In genomic region chr3R:16099268-16100240, dm6 we compare ENCODE assay signal across 1 fruit fly cellular context.
TF ChIP-seq lines count a peak whose summit lies in the region.

No protein-coding gene starts in this region.

TF ChIP-seq in whole organism, embryonic, 481 proteins besides CTCF, POLR2A, EP300 and RAD21 (continued from another document and continues in another):
- TF ChIP-seq run (tag; optimal IDR thresholded peaks at IDR 0.05; lab: Kevin White, UChicago) (no peak), CG8281 (tag; optimal IDR thresholded peaks at IDR 0.05; lab: Kevin White, UChicago) (no peak), MESR4 (GFP tag; optimal IDR thresholded peaks at IDR 0.05; lab: Kevin White, UChicago) (peak; percentile 81), Atf-2 (GFP tag; optimal IDR thresholded peaks at IDR 0.05; lab: Kevin White, UChicago) (no peak), lov (optimal IDR thresholded peaks at IDR 0.05; lab: Kevin White, UChicago) (no peak), lov (GFP tag; IDR thresholded peaks at IDR 0.05; lab: Robert Waterston, UW) (no peak), CG6854 (GFP tag; optimal IDR thresholded peaks at IDR 0.05; lab: Kevin White, UChicago) (no peak), CG6765 (GFP tag; optimal IDR thresholded peaks at IDR 0.05; lab: Kevin White, UChicago) (no peak), C15 (GFP tag; IDR thresholded peaks at IDR 0.05; lab: Robert Waterston, UW) (no peak), CG6813 (GFP tag; optimal IDR thresholded peaks at IDR 0.05; lab: Kevin White, UChicago) (no peak), CG11398 (GFP tag; optimal IDR thresholded peaks at IDR 0.05; lab: Kevin White, UChicago) (no peak), MBD-R2 (GFP tag; IDR thresholded peaks at IDR 0.05; lab: Robert Waterston, UW) (peak; percentile 36), CG13296 (GFP tag; optimal IDR thresholded peaks at IDR 0.05; lab: Kevin White, UChicago) (no peak), CoRest (tag; optimal IDR thresholded peaks at IDR 0.05; lab: Kevin White, UChicago) (no peak), ewg (GFP tag; optimal IDR thresholded peaks at IDR 0.05; lab: Kevin White, UChicago) (peak; percentile 75), lola (GFP tag; optimal IDR thresholded peaks at IDR 0.05; lab: Kevin White, UChicago) (peak in 2 of 3 experiments; percentile 13 to 90), CG12236 (GFP tag; optimal IDR thresholded peaks at IDR 0.05; lab: Kevin White, UChicago) (no peak), CG10431 (GFP tag; optimal IDR thresholded peaks at IDR 0.05; lab: Kevin White, UChicago) (no peak), CG6689 (GFP tag; IDR thresholded peaks at IDR 0.05; lab: Robert Waterston, UW) (no peak), sima (GFP tag; optimal IDR thresholded peaks at IDR 0.05; lab: Kevin White, UChicago) (no peak), exex (tag; optimal IDR thresholded peaks at IDR 0.05; lab: Kevin White, UChicago) (no peak), bowl (GFP tag; IDR thresholded peaks at IDR 0.05; lab: Robert Waterston, UW) (no peak), dati (GFP tag; IDR thresholded peaks at IDR 0.05; lab: Robert Waterston, UW) (no peak), eyg (GFP tag; optimal IDR thresholded peaks at IDR 0.05; lab: Kevin White, UChicago) (no peak), Scr (GFP tag; IDR thresholded peaks at IDR 0.05; lab: Robert Waterston, UW; ENCODE audit: partially characterized antibody) (0 out of 2 replicates have a peak, but pooled peaks have one; percentile 1), Oaz (GFP tag; IDR thresholded peaks at IDR 0.05; lab: Robert Waterston, UW) (no peak), zen (tag; optimal IDR thresholded peaks at IDR 0.05; lab: Kevin White, UChicago) (peak; percentile 84), trem (tag; optimal IDR thresholded peaks at IDR 0.05; lab: Kevin White, UChicago) (peak; percentile 34), CG17385 (GFP tag; optimal IDR thresholded peaks at IDR 0.05; lab: Kevin White, UChicago) (no peak), esg (GFP tag; conservative IDR thresholded peaks at IDR 0.05; lab: Robert Waterston, UW) (no peak), TFAM (GFP tag; optimal IDR thresholded peaks at IDR 0.05; lab: Kevin White, UChicago) (no peak), ara (GFP tag; IDR thresholded peaks at IDR 0.05; lab: Robert Waterston, UW) (no peak), slbo (GFP tag; IDR thresholded peaks at IDR 0.05; lab: Robert Waterston, UW) (no peak; the same call in 1 of the 2 replicates), CG2678 (tag; optimal IDR thresholded peaks at IDR 0.05; lab: Kevin White, UChicago) (no peak), CG17328 (GFP tag; IDR thresholded peaks at IDR 0.05; lab: Robert Waterston, UW) (peak; percentile 32; the same call in 1 of the 2 replicates), H2.0 (GFP tag; IDR thresholded peaks at IDR 0.05; lab: Robert Waterston, UW) (no peak), CG33213 (GFP tag; optimal IDR thresholded peaks at IDR 0.05; lab: Kevin White, UChicago) (no peak), psq (GFP tag; optimal IDR thresholded peaks at IDR 0.05; lab: Kevin White, UChicago) (no peak), dysf (GFP tag; IDR thresholded peaks at IDR 0.05; lab: Robert Waterston, UW) (0 out of 3 replicates have a peak, but pooled peaks have one; percentile 10), Oli (tag; optimal IDR thresholded peaks at IDR 0.05; lab: Kevin White, UChicago) (no peak), CG7372 (GFP tag; IDR thresholded peaks at IDR 0.05; lab: Robert Waterston, UW) (no peak), scrt (GFP tag; optimal IDR thresholded peaks at IDR 0.05; lab: Kevin White, UChicago) (peak; percentile 18), CG6683 (GFP tag; optimal IDR thresholded peaks at IDR 0.05; lab: Kevin White, UChicago) (no peak), az2 (GFP tag; optimal IDR thresholded peaks at IDR 0.05; lab: Kevin White, UChicago) (no peak), CG10209 (GFP tag; optimal IDR thresholded peaks at IDR 0.05; lab: Kevin White, UChicago) (no peak), unc-4 (GFP tag; IDR thresholded peaks at IDR 0.05; lab: Robert Waterston, UW; ENCODE audit: partially characterized antibody) (no peak; the same call in 1 of the 2 replicates), CG30020 (tag; optimal IDR thresholded peaks at IDR 0.05; lab: Kevin White, UChicago) (no peak), al (GFP tag; IDR thresholded peaks at IDR 0.05; lab: Robert Waterston, UW) (no peak), Asciz (GFP tag; optimal IDR thresholded peaks at IDR 0.05; lab: Kevin White, UChicago) (no peak), org-1 (GFP tag; optimal IDR thresholded peaks at IDR 0.05; lab: Kevin White, UChicago) (no peak), Hr78 (GFP tag; optimal IDR thresholded peaks at IDR 0.05; lab: Kevin White, UChicago) (peak; percentile 69 to 91), bsh (GFP tag; optimal IDR thresholded peaks at IDR 0.05; lab: Kevin White, UChicago) (peak in 1 of 2 experiments; percentile 12), Aef1 (GFP tag; IDR thresholded peaks at IDR 0.05; lab: Robert Waterston, UW) (peak; percentile 47), sqz (GFP tag; optimal IDR thresholded peaks at IDR 0.05; lab: Kevin White, UChicago) (no peak), h (optimal IDR thresholded peaks at IDR 0.05; lab: Kevin White, UChicago) (no peak), odd (GFP tag; optimal IDR thresholded peaks at IDR 0.05; lab: Kevin White, UChicago) (no peak), Dip2 (GFP tag; IDR thresholded peaks at IDR 0.05; lab: Robert Waterston, UW) (no peak), chif (GFP tag; optimal IDR thresholded peaks at IDR 0.05; lab: Kevin White, UChicago) (peak in 1 of 2 experiments; percentile 7), so (GFP tag; IDR thresholded peaks at IDR 0.05; lab: Robert Waterston, UW) (no peak), schlank (tag; optimal IDR thresholded peaks at IDR 0.05; lab: Kevin White, UChicago) (no peak), CG42726 (GFP tag; IDR thresholded peaks at IDR 0.05; lab: Robert Waterston, UW; ENCODE audit: partially characterized antibody) (peak; percentile 41; the same call in 1 of the 2 replicates), CG8089 (GFP tag; optimal IDR thresholded peaks at IDR 0.05; lab: Kevin White, UChicago) (no peak), CG4360 (GFP tag; IDR thresholded peaks at IDR 0.05; lab: Robert Waterston, UW) (peak; percentile 100), NFAT (GFP tag; IDR thresholded peaks at IDR 0.05; lab: Robert Waterston, UW) (peak; percentile 62; the same call in 1 of the 2 replicates), CG17361 (GFP tag; IDR thresholded peaks at IDR 0.05; lab: Robert Waterston, UW) (no peak), gro (GFP tag; optimal IDR thresholded peaks at IDR 0.05; lab: Kevin White, UChicago) (peak; percentile 22), CG11093 (GFP tag; IDR thresholded peaks at IDR 0.05; lab: Robert Waterston, UW) (no peak), nerfin-1 (tag; optimal IDR thresholded peaks at IDR 0.05; lab: Kevin White, UChicago) (peak; percentile 64), CG1647 (GFP tag; optimal IDR thresholded peaks at IDR 0.05; lab: Kevin White, UChicago) (no peak), Neu2 (GFP tag; optimal IDR thresholded peaks at IDR 0.05; lab: Kevin White, UChicago; ENCODE audit: borderline replicate concordance) (no peak), cwo (GFP tag; optimal IDR thresholded peaks at IDR 0.05; lab: Kevin White, UChicago) (peak; percentile 51), seq (GFP tag; IDR thresholded peaks at IDR 0.05; lab: Robert Waterston, UW) (no peak), Dbx (GFP tag; IDR thresholded peaks at IDR 0.05; lab: Robert Waterston, UW) (peak; percentile 36; the same call in 1 of the 3 replicates), CG17612 (GFP tag; IDR thresholded peaks at IDR 0.05; lab: Robert Waterston, UW) (no peak), ttk (GFP tag; IDR thresholded peaks at IDR 0.05; lab: Robert Waterston, UW) (0 out of 2 replicates have a peak, but pooled peaks have one; percentile 19), CG31441 (GFP tag; IDR thresholded peaks at IDR 0.05; lab: Robert Waterston, UW) (no peak), CG12299 (tag; optimal IDR thresholded peaks at IDR 0.05; lab: Kevin White, UChicago) (no peak), Stat92E (GFP tag; optimal IDR thresholded peaks at IDR 0.05; lab: Kevin White, UChicago) (peak in 2 of 3 experiments; percentile 32 to 94), prd (optimal IDR thresholded peaks at IDR 0.05; lab: Kevin White, UChicago) (no peak), prd (GFP tag; IDR thresholded peaks at IDR 0.05; lab: Robert Waterston, UW) (peak; percentile 45; the same call in 1 of the 3 replicates), Chrac-16 (GFP tag; optimal IDR thresholded peaks at IDR 0.05; lab: Kevin White, UChicago) (no peak), Meics (GFP tag; optimal IDR thresholded peaks at IDR 0.05; lab: Kevin White, UChicago) (no peak), zfh1 (GFP tag; IDR thresholded peaks at IDR 0.05; lab: Robert Waterston, UW) (0 out of 3 replicates have a peak, but pooled peaks have one; percentile 46), HmgZ (tag; optimal IDR thresholded peaks at IDR 0.05; lab: Kevin White, UChicago) (peak; percentile 64), CG2202 (tag; optimal IDR thresholded peaks at IDR 0.05; lab: Kevin White, UChicago) (no peak), wor (GFP tag; IDR thresholded peaks at IDR 0.05; lab: Robert Waterston, UW) (no peak), CG7357 (GFP tag; IDR thresholded peaks at IDR 0.05; lab: Robert Waterston, UW) (no peak), CG17802 (tag; optimal IDR thresholded peaks at IDR 0.05; lab: Kevin White, UChicago) (peak; percentile 7), row (GFP tag; IDR thresholded peaks at IDR 0.05; lab: Robert Waterston, UW) (no peak), CG12744 (GFP tag; optimal IDR thresholded peaks at IDR 0.05; lab: Kevin White, UChicago) (peak; percentile 45), Mad (GFP tag; optimal IDR thresholded peaks at IDR 0.05; lab: Kevin White, UChicago) (no peak), grn (GFP tag; optimal IDR thresholded peaks at IDR 0.05; lab: Kevin White, UChicago) (no peak), CG2889 (GFP tag; IDR thresholded peaks at IDR 0.05; lab: Robert Waterston, UW) (no peak), Sin3A (optimal IDR thresholded peaks at IDR 0.05; lab: Kevin White, UChicago) (no peak), CG4328 (GFP tag; optimal IDR thresholded peaks at IDR 0.05; lab: Kevin White, UChicago) (peak; percentile 22), CG12769 (tag; optimal IDR thresholded peaks at IDR 0.05; lab: Kevin White, UChicago) (no peak), Rx (GFP tag; IDR thresholded peaks at IDR 0.05; lab: Robert Waterston, UW) (no peak), gem (tag; optimal IDR thresholded peaks at IDR 0.05; lab: Kevin White, UChicago) (no peak), cg (GFP tag; optimal IDR thresholded peaks at IDR 0.05; lab: Kevin White, UChicago) (peak; percentile 100), Trl (optimal IDR thresholded peaks at IDR 0.05; lab: Kevin White, UChicago) (no peak), Trl (GFP tag; optimal IDR thresholded peaks at IDR 0.05; lab: Kevin White, UChicago) (no peak), CG6654 (GFP tag; optimal IDR thresholded peaks at IDR 0.05; lab: Kevin White, UChicago) (no peak), CG11504 (tag; optimal IDR thresholded peaks at IDR 0.05; lab: Kevin White, UChicago) (no peak), caup (GFP tag; optimal IDR thresholded peaks at IDR 0.05; lab: Kevin White, UChicago; ENCODE audit: severe bottlenecking) (peak; percentile 22), bbx (GFP tag; IDR thresholded peaks at IDR 0.05; lab: Robert Waterston, UW; ENCODE audit: partially characterized antibody) (no peak), CG1832 (GFP tag; optimal IDR thresholded peaks at IDR 0.05; lab: Kevin White, UChicago) (peak; percentile 83), Sox100B (GFP tag; optimal IDR thresholded peaks at IDR 0.05; lab: Kevin White, UChicago) (no peak), CG3281 (GFP tag; optimal IDR thresholded peaks at IDR 0.05; lab: Kevin White, UChicago) (no peak), cad (GFP tag; optimal IDR thresholded peaks at IDR 0.05; lab: Kevin White, UChicago) (peak; percentile 44), bab2 (GFP tag; optimal IDR thresholded peaks at IDR 0.05; lab: Kevin White, UChicago) (no peak), dpn (GFP tag; optimal IDR thresholded peaks at IDR 0.05; lab: Kevin White, UChicago) (no peak), hkb (optimal IDR thresholded peaks at IDR 0.05; lab: Kevin White, UChicago) (no peak), hkb (GFP tag; IDR thresholded peaks at IDR 0.05; lab: Robert Waterston, UW) (0 out of 2 replicates have a peak, but pooled peaks have one; percentile 8), Awh (GFP tag; IDR thresholded peaks at IDR 0.05; lab: Robert Waterston, UW) (peak; percentile 19; the same call in 1 of the 2 replicates), CG10147 (GFP tag; optimal IDR thresholded peaks at IDR 0.05; lab: Kevin White, UChicago) (no peak), sr (GFP tag; IDR thresholded peaks at IDR 0.05; lab: Robert Waterston, UW) (peak; percentile 93), pb (GFP tag; optimal IDR thresholded peaks at IDR 0.05; lab: Kevin White, UChicago) (no peak), CG13894 (tag; optimal IDR thresholded peaks at IDR 0.05; lab: Kevin White, UChicago) (no peak), hbn (GFP tag; IDR thresholded peaks at IDR 0.05; lab: Robert Waterston, UW; ENCODE audit: partially characterized antibody) (peak; percentile 16; the same call in 1 of the 2 replicates), sens (GFP tag; lab: Kevin White, UChicago) (peak; percentile 89), NK7.1 (GFP tag; optimal IDR thresholded peaks at IDR 0.05; lab: Kevin White, UChicago) (no peak), CG30431 (GFP tag; optimal IDR thresholded peaks at IDR 0.05; lab: Kevin White, UChicago) (no peak), Dek (tag; optimal IDR thresholded peaks at IDR 0.05; lab: Kevin White, UChicago) (no peak), CHES-1-like (GFP tag; optimal IDR thresholded peaks at IDR 0.05; lab: Kevin White, UChicago) (peak; percentile 83), CG4820 (GFP tag; optimal IDR thresholded peaks at IDR 0.05; lab: Kevin White, UChicago) (no peak), da (GFP tag; optimal IDR thresholded peaks at IDR 0.05; lab: Kevin White, UChicago) (peak; percentile 51), knrl (GFP tag; IDR thresholded peaks at IDR 0.05; lab: Robert Waterston, UW; ENCODE audit: partially characterized antibody) (peak; percentile 33; the same call in 1 of the 3 replicates), Fer3 (tag; optimal IDR thresholded peaks at IDR 0.05; lab: Kevin White, UChicago) (no peak), sd (tag; optimal IDR thresholded peaks at IDR 0.05; lab: Kevin White, UChicago) (no peak), onecut (GFP tag; IDR thresholded peaks at IDR 0.05; lab: Robert Waterston, UW) (peak; percentile 54), HLH54F (GFP tag; optimal IDR thresholded peaks at IDR 0.05; lab: Kevin White, UChicago) (no peak), insv (GFP tag; optimal IDR thresholded peaks at IDR 0.05; lab: Kevin White, UChicago) (peak in 1 of 2 experiments; percentile 49), Side (GFP tag; optimal IDR thresholded peaks at IDR 0.05; lab: Kevin White, UChicago) (peak; percentile 61), tup (GFP tag; optimal IDR thresholded peaks at IDR 0.05; lab: Kevin White, UChicago) (no peak)
